Worm (Caenorhabditis elegans): ENCODE measurements around the gene cest-33.

The cest-33 gene

ce11 chrV:6331607-6332006, 33.9 kb downstream of the cest-33 start, which contains the start of gene T28C12.1:
Gene T28C12.1, plus strand, starts transcription at chrV:6331907.
- TF ChIP-seq fkh-10 (GFP tag; optimal IDR thresholded peaks at IDR 0.05) (no peak), nhr-84 (tag; optimal IDR thresholded peaks at IDR 0.05) (no peak), lin-15B (tag; optimal IDR thresholded peaks at IDR 0.05) (no peak), xbp-1 (tag; optimal IDR thresholded peaks at IDR 0.05) (no peak), aha-1 (tag; optimal IDR thresholded peaks at IDR 0.05) (no peak), mab-9 (GFP tag; IDR thresholded peaks at IDR 0.05) (no peak), egl-27 (tag; optimal IDR thresholded peaks at IDR 0.05) (no peak), ceh-88 (GFP tag; IDR thresholded peaks at IDR 0.05) (no peak), unc-62 (GFP tag; optimal IDR thresholded peaks at IDR 0.05) (no peak), ceh-63 (GFP tag; optimal IDR thresholded peaks at IDR 0.05) (no peak), C16A3.4 (tag; optimal IDR thresholded peaks at IDR 0.05) (no peak), pax-3 (tag; optimal IDR thresholded peaks at IDR 0.05) (no peak), nhr-47 (tag; optimal IDR thresholded peaks at IDR 0.05) (no peak), unc-86 (tag; optimal IDR thresholded peaks at IDR 0.05) (no peak), unc-98 (GFP tag; IDR thresholded peaks at IDR 0.05) (no peak)

ce11 chrV:6328897-6329296, 36.6 kb downstream of the cest-33 start, which contains the start of gene T28C12.2:
Gene T28C12.2, plus strand, starts transcription at chrV:6329197.
- no peak for TF ChIP-seq egl-27 (tag; optimal IDR thresholded peaks at IDR 0.05)
- TF ChIP-seq mep-1 (tag; optimal IDR thresholded peaks at IDR 0.05) = no peak
- no peak for TF ChIP-seq unc-86 (tag; optimal IDR thresholded peaks at IDR 0.05)
- TF ChIP-seq unc-98 (GFP tag; IDR thresholded peaks at IDR 0.05) = no peak
- TF ChIP-seq lir-3 (tag; optimal IDR thresholded peaks at IDR 0.05; ENCODE audit: poor library complexity) = no peak
- TF ChIP-seq nhr-90 (tag; optimal IDR thresholded peaks at IDR 0.05; ENCODE audit: poor library complexity) = no peak
- no peak for TF ChIP-seq lin-13 (GFP tag; optimal IDR thresholded peaks at IDR 0.05)
- no peak for TF ChIP-seq fos-1 (tag; optimal IDR thresholded peaks at IDR 0.05)
- TF ChIP-seq skn-1 (tag; optimal IDR thresholded peaks at IDR 0.05) = no peak
- no peak for TF ChIP-seq ama-1 (optimal IDR thresholded peaks at IDR 0.05)
- TF ChIP-seq efl-1 (optimal IDR thresholded peaks at IDR 0.05) = no peak
- no peak for TF ChIP-seq efl-1 (GFP tag; optimal IDR thresholded peaks at IDR 0.05 in 1 of 2)
- TF ChIP-seq nhr-19 (GFP tag; conservative IDR thresholded peaks at IDR 0.05) = no peak
- TF ChIP-seq unc-62 (GFP tag; optimal IDR thresholded peaks at IDR 0.05) = no peak
- TF ChIP-seq aha-1 (tag; optimal IDR thresholded peaks at IDR 0.05) = no peak
- no peak for TF ChIP-seq fkh-8 (tag; optimal IDR thresholded peaks at IDR 0.05)
- TF ChIP-seq grh-1 (GFP tag; IDR thresholded peaks at IDR 0.05) = no peak
- no peak for TF ChIP-seq ets-5 (GFP tag; IDR thresholded peaks at IDR 0.05)

ce11 chrV:6326980-6327379, 38.5 kb downstream of the cest-33 start, which contains the start of gene fbxa-202:
Gene fbxa-202, plus strand, starts transcription at chrV:6327280.
- no peak for TF ChIP-seq ceh-63 (GFP tag; optimal IDR thresholded peaks at IDR 0.05)
- TF ChIP-seq nhr-11 (tag; optimal IDR thresholded peaks at IDR 0.05) = no peak

- peak; percentile 13 for TF ChIP-seq nhr-90 (tag; optimal IDR thresholded peaks at IDR 0.05; ENCODE audit: poor library complexity)
- TF ChIP-seq ces-1 (GFP tag; optimal IDR thresholded peaks at IDR 0.05) = no peak
Measured at ce11 chrV:6326394-6326793, 39.1 kb downstream of the cest-33 start.

- TF ChIP-seq sox-4 (tag; optimal IDR thresholded peaks at IDR 0.05) = no peak
- peak; percentile 24 for TF ChIP-seq blmp-1 (tag; optimal IDR thresholded peaks at IDR 0.05)
- TF ChIP-seq rnt-1 (tag; optimal IDR thresholded peaks at IDR 0.05) = no peak
- no peak for TF ChIP-seq mdl-1 (tag; optimal IDR thresholded peaks at IDR 0.05)
- TF ChIP-seq alr-1 (tag; optimal IDR thresholded peaks at IDR 0.05; ENCODE audit: borderline replicate concordance) = no peak
- no peak for TF ChIP-seq efl-1 (optimal IDR thresholded peaks at IDR 0.05)
- peak in 1 of 2 experiments; percentile 52 for TF ChIP-seq efl-1 (GFP tag; optimal IDR thresholded peaks at IDR 0.05 in 1 of 2)
- no peak for TF ChIP-seq egl-27 (tag; optimal IDR thresholded peaks at IDR 0.05)
- TF ChIP-seq egl-13 (tag; optimal IDR thresholded peaks at IDR 0.05) = no peak
- TF ChIP-seq zip-4 (GFP tag; optimal IDR thresholded peaks at IDR 0.05) = no peak
- no peak for TF ChIP-seq swsn-7 (tag; optimal IDR thresholded peaks at IDR 0.05)
Measured at ce11 chrV:6323602-6324001, 41.9 kb downstream of the cest-33 start.
